Fruit fly (Drosophila melanogaster): Measurements from ENCODE around the gene tow.

Gene tow

dm6 chr3L:6997410-6997809, 54.8 kb downstream of the tow start:
- TF ChIP-seq scrt (GFP tag; optimal IDR thresholded peaks at IDR 0.05): peak; percentile 31
- TF ChIP-seq exex (tag; optimal IDR thresholded peaks at IDR 0.05): no peak
- peak; percentile 33; the same call in 1 of the 2 replicates for TF ChIP-seq CG13287 (GFP tag; IDR thresholded peaks at IDR 0.05; ENCODE audit: partially characterized antibody)
- TF ChIP-seq ham (GFP tag; IDR thresholded peaks at IDR 0.05): no peak
- TF ChIP-seq Adf1 (GFP tag; IDR thresholded peaks at IDR 0.05): peak; percentile 92
- no peak for TF ChIP-seq zf30C (GFP tag; optimal IDR thresholded peaks at IDR 0.05)
- peak; percentile 78 to 94 for TF ChIP-seq Trl (optimal IDR thresholded peaks at IDR 0.05)
- no peak for TF ChIP-seq Trl (GFP tag; optimal IDR thresholded peaks at IDR 0.05)
- peak; percentile 40 for TF ChIP-seq yki (optimal IDR thresholded peaks at IDR 0.05)
- TF ChIP-seq CG7372 (GFP tag; IDR thresholded peaks at IDR 0.05): peak; percentile 63
- 0 out of 4 replicates have a peak, but pooled peaks have one; percentile 27 for TF ChIP-seq Dll (GFP tag; IDR thresholded peaks at IDR 0.05; ENCODE audit: partially characterized antibody)
- TF ChIP-seq Doc2 (GFP tag; IDR thresholded peaks at IDR 0.05): no peak
- TF ChIP-seq Sox102F (GFP tag; optimal IDR thresholded peaks at IDR 0.05): no peak
- no peak for TF ChIP-seq Gug (GFP tag; IDR thresholded peaks at IDR 0.05)

DNA sequence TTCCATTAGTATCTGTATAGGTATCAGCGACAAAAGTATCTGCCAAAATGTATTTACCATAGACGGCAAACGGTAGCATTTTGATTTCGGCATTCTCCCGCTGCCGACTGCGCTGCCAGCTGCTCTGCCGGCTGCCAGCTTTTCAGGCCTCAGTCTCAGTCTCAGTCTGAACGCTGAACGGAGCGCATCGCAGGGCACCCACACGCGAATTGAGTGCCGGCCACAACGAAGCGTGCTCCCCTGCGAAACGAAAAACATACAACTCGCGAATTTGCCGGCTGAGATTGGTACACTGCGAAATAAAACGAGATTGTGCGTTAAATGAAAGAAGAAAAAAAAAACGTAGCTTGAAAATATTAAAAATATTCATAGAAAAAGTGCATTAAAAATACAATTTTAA, 56.0 kb downstream of the tow start, which contains the start of gene Mp:
Mp (plus strand) TSS at position 152 of the 400 bp plus-strand sequence.
- TF ChIP-seq pum (GFP tag; optimal IDR thresholded peaks at IDR 0.05) (no peak), Ets65A (GFP tag) (no peak), Sox102F (GFP tag; optimal IDR thresholded peaks at IDR 0.05) (no peak), chm (GFP tag; IDR thresholded peaks at IDR 0.05) (peak; percentile 41; the same call in 1 of the 2 replicates), sug (tag; optimal IDR thresholded peaks at IDR 0.05) (no peak), CG12236 (GFP tag; optimal IDR thresholded peaks at IDR 0.05) (no peak), exex (tag; optimal IDR thresholded peaks at IDR 0.05) (no peak), CG12744 (GFP tag; optimal IDR thresholded peaks at IDR 0.05) (no peak), ken (GFP tag; IDR thresholded peaks at IDR 0.05) (0 out of 3 replicates have a peak, but pooled peaks have one; percentile 10), CG13287 (GFP tag; IDR thresholded peaks at IDR 0.05; ENCODE audit: partially characterized antibody) (peak; percentile 57; the same call in 1 of the 2 replicates), dmrt99B (tag; optimal IDR thresholded peaks at IDR 0.05) (no peak), abd-A (tag; optimal IDR thresholded peaks at IDR 0.05) (no peak), jing (GFP tag; optimal IDR thresholded peaks at IDR 0.05) (no peak), chinmo (GFP tag; IDR thresholded peaks at IDR 0.05; ENCODE audit: partially characterized antibody) (peak; percentile 65; the same call in 1 of the 4 replicates), Fer3 (tag; optimal IDR thresholded peaks at IDR 0.05) (no peak), E2f1 (GFP tag; IDR thresholded peaks at IDR 0.05) (peak; percentile 28; the same call in 1 of the 2 replicates), CG12659 (GFP tag; optimal IDR thresholded peaks at IDR 0.05) (no peak), dysf (GFP tag; IDR thresholded peaks at IDR 0.05) (peak; percentile 12; the same call in 1 of the 3 replicates), CG34422 (GFP tag; IDR thresholded peaks at IDR 0.05) (peak; percentile 64; the same call in 1 of the 3 replicates), hth (optimal IDR thresholded peaks at IDR 0.05) (no peak), ci (GFP tag; IDR thresholded peaks at IDR 0.05) (0 out of 3 replicates have a peak, but pooled peaks have one; percentile 47), TFAM (GFP tag; optimal IDR thresholded peaks at IDR 0.05) (no peak), CG11695 (GFP tag; IDR thresholded peaks at IDR 0.05) (peak; percentile 49; the same call in 1 of the 3 replicates), CG6654 (GFP tag; optimal IDR thresholded peaks at IDR 0.05) (no peak), CG8765 (GFP tag; IDR thresholded peaks at IDR 0.05) (no peak), CG30431 (GFP tag; optimal IDR thresholded peaks at IDR 0.05) (no peak), CG10959 (GFP tag; IDR thresholded peaks at IDR 0.05) (0 out of 2 replicates have a peak, but pooled peaks have one; percentile 20), Dip2 (GFP tag; IDR thresholded peaks at IDR 0.05) (no peak), CG6689 (GFP tag; IDR thresholded peaks at IDR 0.05) (no peak), CG13424 (tag; optimal IDR thresholded peaks at IDR 0.05) (no peak), CG4707 (GFP tag; optimal IDR thresholded peaks at IDR 0.05) (no peak), pan (optimal IDR thresholded peaks at IDR 0.05) (no peak), pan (GFP tag; optimal IDR thresholded peaks at IDR 0.05 in 1 of 2, IDR thresholded peaks at IDR 0.05 in 1 of 2) (peak in 1 of 2 experiments; percentile 21), Ptx1 (GFP tag; IDR thresholded peaks at IDR 0.05) (no peak), CG2116 (GFP tag; optimal IDR thresholded peaks at IDR 0.05) (no peak), da (GFP tag; optimal IDR thresholded peaks at IDR 0.05) (no peak), NC2α (GFP tag; optimal IDR thresholded peaks at IDR 0.05) (no peak), CG10979 (tag; optimal IDR thresholded peaks at IDR 0.05) (no peak), CG16863 (GFP tag; optimal IDR thresholded peaks at IDR 0.05) (no peak), vvl (GFP tag; IDR thresholded peaks at IDR 0.05) (peak; percentile 39), Adf1 (GFP tag; IDR thresholded peaks at IDR 0.05) (peak; percentile 92)
